Worm (Caenorhabditis elegans) whole organism, young adult: ENCODE results near the gene F08G5.3.

Experiments
- B0261.1 ChIP-seq: sonication (generic microtip); optimal IDR thresholded peaks from 2 replicates; lab custom pipeline; 2016; ENCODE audit warnings: mild to moderate bottlenecking, missing genetic modification characterization, moderate library complexity, missing compliant biosample characterization
- F10E7.11 ChIP-seq: sonication (generic microtip); optimal IDR thresholded peaks from 2 replicates; lab custom pipeline; 2017; ENCODE audit warnings: mild to moderate bottlenecking, missing genetic modification characterization, moderate library complexity, missing compliant biosample characterization
- F23B12.7 ChIP-seq: sonication (generic microtip); optimal IDR thresholded peaks from 2 replicates; lab custom pipeline; 2017; ENCODE audit warnings: missing genetic modification characterization, mild to moderate bottlenecking, missing compliant biosample characterization, antibody characterized with exemption, moderate library complexity; ENCODE audit not compliant: insufficient read depth
- T07F8.4 ChIP-seq: sonication (generic microtip); optimal IDR thresholded peaks from 2 replicates; lab custom pipeline; 2016; ENCODE audit warnings: mild to moderate bottlenecking, missing genetic modification characterization, moderate library complexity, missing compliant biosample characterization
- Y95B8A.8 ChIP-seq: fragments of 200-800 bp; sonication (Bioruptor generic); IDR thresholded peaks from 2 replicates; pipeline ENCODE4 v1.3.6; 2022; ENCODE audit warnings: missing genetic modification reagents, missing genetic modification characterization, missing compliant biosample characterization
- atf-7 ChIP-seq: sonication (generic microtip); optimal IDR thresholded peaks from 2 replicates; lab custom pipeline; 2017; ENCODE audit warnings: mild to moderate bottlenecking, missing genetic modification characterization, missing compliant biosample characterization
- attf-5 ChIP-seq: fragments of 200-800 bp; sonication (Bioruptor generic); optimal IDR thresholded peaks from 2 replicates; lab custom pipeline; 2018; ENCODE audit warnings: mild to moderate bottlenecking, missing genetic modification characterization, missing compliant biosample characterization
- attf-6 ChIP-seq: fragments of 200-800 bp; sonication (Bioruptor generic); IDR thresholded peaks from 2 replicates; pipeline ENCODE4 v1.3.6; 2022; ENCODE audit warnings: missing genetic modification reagents, missing genetic modification characterization, missing compliant biosample characterization
- cebp-2 ChIP-seq: fragments of 200-800 bp; sonication (Bioruptor generic); IDR thresholded peaks from 2 replicates; pipeline ENCODE4 v1.3.6; 2022; ENCODE audit warnings: missing genetic modification characterization, missing compliant biosample characterization
- ceh-40 ChIP-seq: fragments of 200-800 bp; sonication (Bioruptor generic); IDR thresholded peaks from 2 replicates; pipeline ENCODE4 v1.3.6; 2022; ENCODE audit warnings: missing genetic modification characterization, missing compliant biosample characterization
- ceh-91 ChIP-seq: fragments of 200-800 bp; sonication (Bioruptor generic); IDR thresholded peaks from 2 replicates; pipeline ENCODE4 v1.3.6; 2022; ENCODE audit warnings: missing genetic modification reagents, missing genetic modification characterization, missing compliant biosample characterization
- chd-7 ChIP-seq: sonication (generic microtip); optimal IDR thresholded peaks from 2 replicates; lab custom pipeline; 2016; ENCODE audit warnings: mild to moderate bottlenecking, missing genetic modification characterization, moderate library complexity, missing compliant biosample characterization
- die-1 ChIP-seq: sonication (generic microtip); optimal IDR thresholded peaks from 2 replicates; lab custom pipeline; 2016; ENCODE audit warnings: missing genotype, mild to moderate bottlenecking, missing genetic modification characterization, missing compliant biosample characterization
- dox-1 ChIP-seq: fragments of 200-800 bp; sonication (Bioruptor generic); IDR thresholded peaks from 2 replicates; pipeline ENCODE4 v1.3.6; 2022; ENCODE audit warnings: missing genetic modification reagents, missing genetic modification characterization, missing compliant biosample characterization
- efl-1 ChIP-seq: fragments of 150-350 bp; optimal IDR thresholded peaks from 2 replicates; lab custom pipeline; 2014; ENCODE audit warnings: missing biosample characterization, missing genetic modification reagents, missing genetic modification characterization
- hlh-26 ChIP-seq: fragments of 200-800 bp; sonication (Bioruptor generic); conservative IDR thresholded peaks from 2 replicates; pipeline ENCODE4 v1.3.6; 2022; ENCODE audit warnings: missing genetic modification reagents, missing genetic modification characterization, missing compliant biosample characterization
- hmg-1.2 ChIP-seq: fragments of 200-800 bp; sonication (Bioruptor generic); IDR thresholded peaks from 2 replicates; pipeline ENCODE4 v1.3.6; 2022; ENCODE audit warnings: missing genetic modification reagents, missing genetic modification characterization, missing compliant biosample characterization
- hrde-1 ChIP-seq: sonication (generic microtip); optimal IDR thresholded peaks from 2 replicates; lab custom pipeline; 2016; ENCODE audit warnings: missing genetic modification characterization, mild to moderate bottlenecking, missing compliant biosample characterization, moderate library complexity, missing genotype, missing genetic modification reagents, borderline replicate concordance
- let-526 ChIP-seq: fragments of 200-800 bp; sonication (Bioruptor generic); IDR thresholded peaks from 2 replicates; pipeline ENCODE4 v1.3.6; 2022; ENCODE audit warnings: missing genetic modification reagents, missing genetic modification characterization, missing compliant biosample characterization
- lin-40 ChIP-seq: sonication (generic microtip); optimal IDR thresholded peaks from 2 replicates; lab custom pipeline; 2016; ENCODE audit warnings: missing genetic modification characterization, mild to moderate bottlenecking, missing compliant biosample characterization, missing genotype, missing genetic modification reagents
- lin-54 ChIP-seq: fragments of 200-800 bp; sonication (Bioruptor generic); optimal IDR thresholded peaks from 2 replicates; lab custom pipeline; 2018; ENCODE audit warnings: mild to moderate bottlenecking, missing genetic modification characterization, missing compliant biosample characterization
- lsy-27 ChIP-seq: sonication (generic microtip); optimal IDR thresholded peaks from 2 replicates; lab custom pipeline; 2017; ENCODE audit warnings: missing genetic modification characterization, mild to moderate bottlenecking, missing compliant biosample characterization, antibody characterized with exemption, missing genotype, borderline replicate concordance; ENCODE audit not compliant: insufficient read depth
- mcd-1 ChIP-seq: fragments of 200-800 bp; sonication (Bioruptor generic); IDR thresholded peaks from 2 replicates; pipeline ENCODE4 v1.3.6; 2022; ENCODE audit warnings: missing genetic modification reagents, missing genetic modification characterization, missing compliant biosample characterization
- mxl-1 ChIP-seq: sonication (generic microtip); optimal IDR thresholded peaks from 2 replicates; lab custom pipeline; 2016; ENCODE audit warnings: missing genetic modification characterization, missing compliant biosample characterization
- nfya-2 ChIP-seq: fragments of 200-800 bp; sonication (Bioruptor generic); IDR thresholded peaks from 2 replicates; pipeline ENCODE4 v1.3.6; 2022; ENCODE audit warnings: missing genetic modification reagents, missing genetic modification characterization, missing compliant biosample characterization
- nfyb-1 ChIP-seq: fragments of 200-800 bp; sonication (Bioruptor generic); IDR thresholded peaks from 2 replicates; pipeline ENCODE4 v1.3.6; 2022; ENCODE audit warnings: missing genetic modification reagents, missing genetic modification characterization, missing compliant biosample characterization
- nhr-179 ChIP-seq: sonication (generic microtip); optimal IDR thresholded peaks from 2 replicates; lab custom pipeline; 2016; ENCODE audit warnings: mild to moderate bottlenecking, missing genetic modification characterization, missing compliant biosample characterization
- nhr-27 ChIP-seq: fragments of 200-800 bp; sonication (Bioruptor generic); optimal IDR thresholded peaks from 2 replicates; lab custom pipeline; 2018; ENCODE audit warnings: mild to moderate bottlenecking, missing genetic modification characterization, moderate library complexity, missing compliant biosample characterization
- nhr-80 ChIP-seq: sonication (generic microtip); optimal IDR thresholded peaks from 2 replicates; lab custom pipeline; 2016; ENCODE audit warnings: missing genetic modification characterization, missing compliant biosample characterization
- sea-2 ChIP-seq: fragments of 200-800 bp; sonication (Bioruptor generic); IDR thresholded peaks from 2 replicates; pipeline ENCODE4 v1.3.6; 2022; ENCODE audit warnings: missing genetic modification characterization, missing compliant biosample characterization
- somi-1 ChIP-seq: fragments of 200-800 bp; sonication (Bioruptor generic); optimal IDR thresholded peaks from 2 replicates; lab custom pipeline; 2018; ENCODE audit warnings: mild to moderate bottlenecking, missing genetic modification characterization, missing compliant biosample characterization
- tlf-1 ChIP-seq: fragments of 200-800 bp; sonication (Bioruptor generic); optimal IDR thresholded peaks from 2 replicates; lab custom pipeline; 2018; ENCODE audit warnings: mild to moderate bottlenecking, missing genetic modification characterization, missing compliant biosample characterization
- unc-62 ChIP-seq: fragments of 150-350 bp; optimal IDR thresholded peaks from 2 replicates; lab custom pipeline; 2014; ENCODE audit warnings: missing biosample characterization, missing genetic modification reagents, missing genetic modification characterization
- ztf-28 ChIP-seq: fragments of 200-800 bp; sonication (Bioruptor generic); IDR thresholded peaks from 2 replicates; pipeline ENCODE4 v1.3.6; 2022; ENCODE audit warnings: missing genetic modification reagents, missing genetic modification characterization, missing compliant biosample characterization

F08G5.3 gene

ce11 chrIV:12404137-12404536 lies 13.2 kb downstream of the F08G5.3 start, which contains the start of gene gex-3 (continued):
- no peak for TF ChIP-seq let-526
- TF ChIP-seq attf-5 (GFP tag; lab: Kevin White, UChicago): peak; percentile 73
- no peak for TF ChIP-seq hrde-1 (tag; lab: Kevin White, UChicago)
- no peak for TF ChIP-seq attf-6
- TF ChIP-seq mcd-1 (GFP tag; lab: Robert Waterston, UW): peak; percentile 95
- peak; percentile 88 for TF ChIP-seq F23B12.7 (tag; lab: Kevin White, UChicago)
- TF ChIP-seq T07F8.4 (tag; lab: Kevin White, UChicago): no peak
- TF ChIP-seq B0261.1: no peak
- TF ChIP-seq F10E7.11 (tag; lab: Kevin White, UChicago): no peak
- no peak for TF ChIP-seq nhr-27 (tag; lab: Kevin White, UChicago)
- peak; percentile 69; the same call in 1 of the 2 replicates for TF ChIP-seq nfyb-1 (GFP tag; lab: Robert Waterston, UW)
- TF ChIP-seq mxl-1 (tag; lab: Kevin White, UChicago): no peak
- no peak for TF ChIP-seq sea-2
- no peak for TF ChIP-seq ceh-40 (GFP tag; lab: Robert Waterston, UW)
- TF ChIP-seq hmg-1.2 (GFP tag; lab: Robert Waterston, UW): peak; percentile 56; the same call in 1 of the 2 replicates
- no peak for TF ChIP-seq chd-7 (tag; lab: Kevin White, UChicago)

ce11 chrIV:12403440-12403839 lies 13.9 kb downstream of the F08G5.3 start:
- TF ChIP-seq ztf-28 (no peak), die-1 (tag; lab: Kevin White, UChicago) (no peak), tlf-1 (GFP tag; lab: Kevin White, UChicago) (no peak), cebp-2 (GFP tag; lab: Robert Waterston, UW) (no peak), Y95B8A.8 (GFP tag; lab: Robert Waterston, UW) (no peak), lin-40 (tag; lab: Kevin White, UChicago) (no peak), nhr-80 (tag; lab: Kevin White, UChicago) (no peak), somi-1 (GFP tag; lab: Kevin White, UChicago) (no peak), nhr-179 (tag; lab: Kevin White, UChicago) (no peak), efl-1 (no peak), B0261.1 (no peak), ceh-91 (GFP tag; lab: Robert Waterston, UW) (no peak)

ce11 chrIV:12399983-12400382 lies 17.4 kb downstream of the F08G5.3 start:
- TF ChIP-seq die-1 (tag; lab: Kevin White, UChicago) (no peak), mcd-1 (GFP tag; lab: Robert Waterston, UW) (no peak), atf-7 (tag; lab: Kevin White, UChicago) (peak; percentile 19), hlh-26 (no peak), dox-1 (GFP tag; lab: Robert Waterston, UW) (peak; percentile 47; the same call in 1 of the 2 replicates), lin-40 (tag; lab: Kevin White, UChicago) (peak; percentile 19), nfya-2 (GFP tag; lab: Robert Waterston, UW) (no peak), lin-54 (peak; percentile 10), attf-5 (GFP tag; lab: Kevin White, UChicago) (no peak), unc-62 (GFP tag; lab: Kevin White, UChicago) (peak; percentile 69), nhr-80 (tag; lab: Kevin White, UChicago) (peak; percentile 93)

ce11 chrIV:12398437-12398836 lies 18.9 kb downstream of the F08G5.3 start, which contains the start of gene acs-20:
Gene acs-20, minus strand, starts transcription at chrIV:12398706.
- TF ChIP-seq lsy-27 (tag; lab: Kevin White, UChicago): no peak
